Worm (Caenorhabditis elegans) whole organism, L1 larva: ENCODE measurements around the gene ZK1307.7.

Source experiments
- F16B12.6 ChIP-seq: fragments of 150-350 bp; optimal IDR thresholded peaks from 2 replicates; lab custom pipeline; 2014; ENCODE audit warnings: missing biosample characterization, missing genetic modification characterization
- dpl-1 ChIP-seq, 3 experiments: fragments of 150-350 bp in 2 of 3; sonication (generic microtip) in 1 of 3; optimal IDR thresholded peaks; 2 replicates each; lab custom pipeline; 2014 to 2017; ENCODE audit warnings: missing biosample characterization in 3 of 3, missing genetic modification characterization in 3 of 3, missing genetic modification reagents in 3 of 3
- egl-27 ChIP-seq, 2 experiments: fragments of 150-350 bp in 1 of 2; sonication (generic microtip); optimal IDR thresholded peaks; 3 replicates each; lab custom pipeline; 2017 to 2018; ENCODE audit warnings: missing biosample characterization in 2 of 2, missing genetic modification characterization in 2 of 2, missing genetic modification reagents in 2 of 2
- elt-2 ChIP-seq: sonication (generic microtip); optimal IDR thresholded peaks from 2 replicates; lab custom pipeline; 2016; ENCODE audit warnings: missing genetic modification characterization, mild to moderate bottlenecking, inconsistent platforms, missing compliant biosample characterization, missing genetic modification reagents

- TF ChIP-seq dpl-1 (GFP tag; optimal IDR thresholded peaks at IDR 0.05; lab: Kevin White, UChicago) = peak; percentile 33 to 59 (median 48)
- TF ChIP-seq egl-27 (tag; optimal IDR thresholded peaks at IDR 0.05; lab: Kevin White, UChicago) = no peak
- TF ChIP-seq F16B12.6 (tag; lab: Kevin White, UChicago) = no peak
- no peak for TF ChIP-seq elt-2 (tag; lab: Kevin White, UChicago)
These were observed 50.3 kb downstream of the ZK1307.7 start, which contains the start of gene ZK1320.9 for ce11 chrII:9686663-9687193.
